Fruit fly (Drosophila melanogaster) whole organism, prepupa: ENCODE data around the gene CG13005.

Source experiments
- CG10631 ChIP-seq: fragments of 200-800 bp; sonication (Bioruptor generic); optimal IDR thresholded peaks from 2 replicates; lab custom pipeline; 2016; ENCODE audit warnings: missing biosample characterization, missing genetic modification characterization
- CG11294 ChIP-seq: fragments of 200-800 bp; sonication (Bioruptor generic); IDR thresholded peaks from 2 replicates; pipeline ENCODE4 v1.3.6; 2022; ENCODE audit warnings: missing biosample characterization, missing genetic modification characterization
- CG11762 ChIP-seq: fragments of 200-800 bp; sonication (Bioruptor generic); optimal IDR thresholded peaks from 3 replicates; lab custom pipeline; 2016; ENCODE audit warnings: missing biosample characterization, missing genetic modification characterization; ENCODE audit not compliant: insufficient read depth
- CG11902 ChIP-seq: fragments of 200-800 bp; sonication (Bioruptor generic); optimal IDR thresholded peaks from 3 replicates; lab custom pipeline; 2016; ENCODE audit warnings: missing biosample characterization, missing genetic modification characterization
- CG15336 ChIP-seq: fragments of 200-800 bp; sonication (Bioruptor generic); IDR thresholded peaks from 2 replicates; pipeline ENCODE4 v1.3.6; 2022; ENCODE audit warnings: missing biosample characterization, missing genetic modification characterization
- CG1621 ChIP-seq: fragments of 200-800 bp; sonication (Bioruptor generic); optimal IDR thresholded peaks from 3 replicates; lab custom pipeline; 2018; ENCODE audit warnings: missing biosample characterization, mild to moderate bottlenecking, missing genetic modification characterization
- CG34406 ChIP-seq: fragments of 200-800 bp; sonication (Bioruptor generic); optimal IDR thresholded peaks from 3 replicates; lab custom pipeline; 2016; ENCODE audit warnings: missing biosample characterization, missing genetic modification characterization
- CG4318 ChIP-seq: fragments of 200-800 bp; sonication (Bioruptor generic); optimal IDR thresholded peaks from 3 replicates; lab custom pipeline; 2017; ENCODE audit warnings: missing biosample characterization, mild to moderate bottlenecking, missing genetic modification characterization
- CG6163 ChIP-seq: fragments of 200-800 bp; sonication (Bioruptor generic); IDR thresholded peaks from 3 replicates; pipeline ENCODE4 v1.3.6; 2022; ENCODE audit warnings: missing biosample characterization, missing genetic modification characterization
- CG6792 ChIP-seq: fragments of 200-800 bp; sonication (Bioruptor generic); optimal IDR thresholded peaks from 3 replicates; lab custom pipeline; 2016; ENCODE audit warnings: missing biosample characterization, missing genetic modification characterization
- CG6808 ChIP-seq: fragments of 200-800 bp; sonication (Bioruptor generic); optimal IDR thresholded peaks from 3 replicates; lab custom pipeline; 2017; ENCODE audit warnings: missing biosample characterization, missing genetic modification characterization, mild to moderate bottlenecking, moderate library complexity, missing genetic modification reagents
- CG6854 ChIP-seq: fragments of 200-800 bp; sonication (Bioruptor generic); optimal IDR thresholded peaks from 2 replicates; lab custom pipeline; 2017; ENCODE audit warnings: missing biosample characterization, mild to moderate bottlenecking, missing genetic modification characterization
- CG7368 ChIP-seq: fragments of 200-800 bp; sonication (Bioruptor generic); optimal IDR thresholded peaks from 3 replicates; lab custom pipeline; 2016; ENCODE audit warnings: missing biosample characterization, missing genetic modification characterization
- CG8119 ChIP-seq: fragments of 200-800 bp; sonication (Bioruptor generic); IDR thresholded peaks from 3 replicates; pipeline ENCODE4 v1.3.6; 2022; ENCODE audit warnings: missing biosample characterization, missing genetic modification characterization
- CG8319 ChIP-seq: fragments of 200-800 bp; sonication (Bioruptor generic); optimal IDR thresholded peaks from 3 replicates; lab custom pipeline; 2016; ENCODE audit warnings: missing biosample characterization, missing genetic modification characterization
- CG8632 ChIP-seq: fragments of 200-800 bp; sonication (Bioruptor generic); optimal IDR thresholded peaks from 3 replicates; lab custom pipeline; 2016; ENCODE audit warnings: missing biosample characterization, missing genetic modification characterization
- CG9139 ChIP-seq: fragments of 200-800 bp; sonication (Bioruptor generic); optimal IDR thresholded peaks from 3 replicates; lab custom pipeline; 2017; ENCODE audit warnings: missing biosample characterization, mild to moderate bottlenecking, missing genetic modification characterization
- Eip78C ChIP-seq: fragments of 200-800 bp; sonication (Bioruptor generic); peaks from one replicate; lab custom pipeline; 2016; ENCODE audit warnings: missing biosample characterization, missing genetic modification characterization
- Eip93F ChIP-seq: fragments of 200-800 bp; sonication (Bioruptor generic); optimal IDR thresholded peaks from 2 replicates; lab custom pipeline; 2016; ENCODE audit warnings: missing biosample characterization, mild to moderate bottlenecking, missing genetic modification characterization
- Ets21C ChIP-seq: fragments of 200-800 bp; sonication (Bioruptor generic); optimal IDR thresholded peaks from 3 replicates; lab custom pipeline; 2016; ENCODE audit warnings: missing biosample characterization, missing genetic modification characterization
- Ets96B ChIP-seq: fragments of 200-800 bp; optimal IDR thresholded peaks from 2 replicates; lab custom pipeline; 2019; ENCODE audit warnings: missing biosample characterization, mild to moderate bottlenecking, missing genetic modification characterization, moderate library complexity
- Gug ChIP-seq: fragments of 200-800 bp; sonication (Bioruptor generic); IDR thresholded peaks from 2 replicates; pipeline ENCODE4 v1.3.6; 2022; ENCODE audit warnings: missing biosample characterization, missing genetic modification characterization
- Hr38 ChIP-seq: sonication (Bioruptor generic); optimal IDR thresholded peaks from 2 replicates; lab custom pipeline; 2016; ENCODE audit warnings: missing biosample characterization, missing genetic modification characterization
- Hr39 ChIP-seq: fragments of 200-800 bp; sonication (Bioruptor generic); optimal IDR thresholded peaks from 2 replicates; lab custom pipeline; 2016; ENCODE audit warnings: missing biosample characterization, missing genetic modification characterization
- Hr4 ChIP-seq: fragments of 200-800 bp; sonication (Bioruptor generic); optimal IDR thresholded peaks from 3 replicates; lab custom pipeline; 2016; ENCODE audit warnings: missing biosample characterization, missing genetic modification characterization
- Met ChIP-seq: fragments of 200-800 bp; sonication (Bioruptor generic); optimal IDR thresholded peaks from 3 replicates; lab custom pipeline; 2016; ENCODE audit warnings: missing biosample characterization, missing genetic modification characterization
- OdsH ChIP-seq: fragments of 200-800 bp; sonication (Bioruptor generic); optimal IDR thresholded peaks from 3 replicates; lab custom pipeline; 2016; ENCODE audit warnings: missing biosample characterization, missing genetic modification characterization
- Smox ChIP-seq: fragments of 200-800 bp; sonication (Bioruptor generic); optimal IDR thresholded peaks from 3 replicates; lab custom pipeline; 2016; ENCODE audit warnings: missing biosample characterization, missing genetic modification characterization
- Sox102F ChIP-seq: fragments of 200-800 bp; sonication (Bioruptor generic); optimal IDR thresholded peaks from 2 replicates; lab custom pipeline; 2016; ENCODE audit warnings: missing biosample characterization, mild to moderate bottlenecking, missing genetic modification characterization
- Sox15 ChIP-seq: fragments of 200-800 bp; sonication (Bioruptor generic); optimal IDR thresholded peaks from 3 replicates; lab custom pipeline; 2016; ENCODE audit warnings: missing biosample characterization, missing genetic modification characterization
- achi ChIP-seq: fragments of 200-800 bp; sonication (Bioruptor generic); optimal IDR thresholded peaks from 3 replicates; lab custom pipeline; 2016; ENCODE audit warnings: missing biosample characterization, missing genetic modification characterization
- acj6 ChIP-seq: fragments of 200-800 bp; sonication (Bioruptor generic); optimal IDR thresholded peaks from 3 replicates; lab custom pipeline; 2016; ENCODE audit warnings: missing biosample characterization, missing genetic modification characterization
- cyc ChIP-seq: fragments of 200-800 bp; sonication (Bioruptor generic); optimal IDR thresholded peaks from 3 replicates; lab custom pipeline; 2016; ENCODE audit warnings: missing biosample characterization, missing genetic modification characterization
- dac ChIP-seq: fragments of 200-800 bp; sonication (Bioruptor generic); optimal IDR thresholded peaks from 2 replicates; lab custom pipeline; 2017; ENCODE audit warnings: missing biosample characterization, mild to moderate bottlenecking, missing genetic modification characterization
- dsx ChIP-seq: fragments of 200-800 bp; optimal IDR thresholded peaks from 3 replicates; lab custom pipeline; 2019; ENCODE audit warnings: missing biosample characterization, mild to moderate bottlenecking, missing genetic modification characterization, moderate library complexity; ENCODE audit not compliant: poor library complexity, severe bottlenecking
- eg ChIP-seq: fragments of 200-800 bp; sonication (Bioruptor generic); IDR thresholded peaks from 3 replicates; pipeline ENCODE4 v1.3.6; 2022; ENCODE audit warnings: missing biosample characterization, missing genetic modification characterization
- esn ChIP-seq: fragments of 200-800 bp; sonication (Bioruptor generic); optimal IDR thresholded peaks from 2 replicates; lab custom pipeline; 2016; ENCODE audit warnings: missing biosample characterization, mild to moderate bottlenecking, missing genetic modification characterization, moderate library complexity
- fd59A ChIP-seq: fragments of 200-800 bp; sonication (Bioruptor generic); optimal IDR thresholded peaks from 2 replicates; lab custom pipeline; 2017; ENCODE audit warnings: missing biosample characterization, mild to moderate bottlenecking, missing genetic modification characterization, missing genetic modification reagents
- fkh ChIP-seq: fragments of 200-800 bp; sonication (Bioruptor generic); optimal IDR thresholded peaks from 3 replicates; lab custom pipeline; 2017; ENCODE audit warnings: missing biosample characterization, mild to moderate bottlenecking, missing genetic modification characterization, moderate library complexity
- lz ChIP-seq: fragments of 200-800 bp; sonication (Bioruptor generic); optimal IDR thresholded peaks from 3 replicates; lab custom pipeline; 2016; ENCODE audit warnings: missing biosample characterization, missing genetic modification characterization
- pdm3 ChIP-seq: fragments of 200-800 bp; sonication (Bioruptor generic); optimal IDR thresholded peaks from 3 replicates; lab custom pipeline; 2016; ENCODE audit warnings: missing biosample characterization, missing genetic modification characterization
- salr ChIP-seq, 2 experiments: fragments of 200-800 bp; sonication (Bioruptor generic); optimal IDR thresholded peaks; 3 replicates each; lab custom pipeline; 2016 to 2018; ENCODE audit warnings: missing biosample characterization in 2 of 2, missing genetic modification characterization in 2 of 2, mild to moderate bottlenecking in 1 of 2
- spab ChIP-seq: fragments of 200-800 bp; sonication (Bioruptor generic); optimal IDR thresholded peaks from 2 replicates; lab custom pipeline; 2017; ENCODE audit warnings: missing biosample characterization, mild to moderate bottlenecking, missing genetic modification characterization, missing genetic modification reagents
- ss ChIP-seq, 2 experiments: fragments of 200-800 bp; sonication (Bioruptor generic); optimal IDR thresholded peaks; 2 replicates in 1 of 2; 3 replicates in 1 of 2; lab custom pipeline; 2017 to 2018; ENCODE audit warnings: mild to moderate bottlenecking in 2 of 2, missing biosample characterization in 2 of 2, missing genetic modification characterization in 2 of 2, moderate library complexity in 1 of 2
- svp ChIP-seq: fragments of 200-800 bp; sonication (Bioruptor generic); peaks from one replicate; lab custom pipeline; 2016; ENCODE audit warnings: missing biosample characterization, missing genetic modification characterization
- topi ChIP-seq: fragments of 200-800 bp; sonication (Bioruptor generic); optimal IDR thresholded peaks from 3 replicates; lab custom pipeline; 2016; ENCODE audit warnings: missing biosample characterization, missing genetic modification characterization
- vri ChIP-seq: fragments of 200-800 bp; sonication (Bioruptor generic); optimal IDR thresholded peaks from 3 replicates; lab custom pipeline; 2016; ENCODE audit warnings: missing biosample characterization, mild to moderate bottlenecking, missing genetic modification characterization

The CG13005 gene

DNA sequence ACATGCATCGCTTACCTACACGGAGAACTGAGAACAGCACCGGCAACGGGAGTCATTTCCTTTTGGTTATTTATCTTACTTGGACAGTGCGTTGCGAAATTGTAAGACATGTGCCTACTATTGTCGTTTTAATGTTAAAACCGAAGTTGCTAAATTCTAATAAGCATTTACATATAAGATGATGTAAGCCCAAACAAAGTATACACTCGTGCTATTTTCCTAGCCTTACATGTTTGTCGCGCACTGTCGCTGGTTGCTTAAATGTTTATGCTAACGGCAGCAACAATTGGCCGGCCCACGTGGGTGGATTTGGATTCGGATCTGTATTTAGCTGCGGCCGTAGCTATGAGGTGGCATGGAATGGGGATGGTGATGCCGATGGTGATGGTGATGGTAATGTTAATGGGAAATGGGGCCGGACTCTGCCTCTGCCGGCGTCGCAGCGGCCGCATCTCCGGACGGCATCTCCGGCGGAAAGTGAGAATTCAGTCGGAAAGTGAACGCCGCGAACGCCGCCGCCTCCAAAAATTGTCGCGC lies 7.8 kb downstream of the CG13005 start, which contains the start of gene CG4829 (continued):
- peak; percentile 45 for TF ChIP-seq esn (GFP tag; lab: Kevin White, UChicago)
- no peak for TF ChIP-seq vri (GFP tag; lab: Kevin White, UChicago)
- TF ChIP-seq Sox15 (GFP tag; lab: Kevin White, UChicago): peak; percentile 18
- TF ChIP-seq CG9139 (GFP tag; lab: Kevin White, UChicago): no peak
- TF ChIP-seq CG11294 (GFP tag; lab: Robert Waterston, UW): no peak
- TF ChIP-seq Gug: peak; percentile 62
- TF ChIP-seq CG6854 (GFP tag; lab: Kevin White, UChicago): no peak
- TF ChIP-seq ss (GFP tag; optimal IDR thresholded peaks at IDR 0.05; lab: Kevin White, UChicago): no peak
- no peak for TF ChIP-seq salr (GFP tag; optimal IDR thresholded peaks at IDR 0.05; lab: Kevin White, UChicago)
- TF ChIP-seq Hr39 (GFP tag; lab: Kevin White, UChicago): peak; percentile 53
- peak; percentile 50 for TF ChIP-seq pdm3 (GFP tag; lab: Kevin White, UChicago)
- TF ChIP-seq CG1621 (tag; lab: Kevin White, UChicago): peak; percentile 19
- peak; percentile 67; the same call in 1 of the 2 replicates for TF ChIP-seq CG15336
- peak; percentile 85 for TF ChIP-seq Eip78C (GFP tag; lab: Kevin White, UChicago)
- peak; percentile 43 for TF ChIP-seq CG11902 (GFP tag; lab: Kevin White, UChicago)
- peak; percentile 14 for TF ChIP-seq dsx
- peak; percentile 64 for TF ChIP-seq topi (GFP tag; lab: Kevin White, UChicago)
- TF ChIP-seq CG4318 (GFP tag; lab: Kevin White, UChicago): no peak
- peak; percentile 63 for TF ChIP-seq cyc (GFP tag; lab: Kevin White, UChicago)
- TF ChIP-seq dac (GFP tag; lab: Kevin White, UChicago): no peak
- peak; percentile 45 for TF ChIP-seq Ets96B (tag; lab: Kevin White, UChicago)
- peak; percentile 19 for TF ChIP-seq CG8319 (GFP tag; lab: Kevin White, UChicago)
- TF ChIP-seq Ets21C (GFP tag; lab: Kevin White, UChicago): peak; percentile 3
- TF ChIP-seq Hr38: no peak
- TF ChIP-seq CG6792: peak; percentile 25
- TF ChIP-seq Hr4 (GFP tag; lab: Kevin White, UChicago): peak; percentile 41
- TF ChIP-seq lz (GFP tag; lab: Kevin White, UChicago): peak; percentile 42
- peak; percentile 5 for TF ChIP-seq CG11762 (GFP tag; lab: Kevin White, UChicago)
- TF ChIP-seq CG8632 (GFP tag; lab: Kevin White, UChicago): peak; percentile 31
- peak; percentile 77 for TF ChIP-seq CG6163 (GFP tag; lab: Robert Waterston, UW)
- TF ChIP-seq Smox (GFP tag; lab: Kevin White, UChicago): no peak
- peak; percentile 65 for TF ChIP-seq svp (GFP tag; lab: Kevin White, UChicago)
- peak; percentile 48 for TF ChIP-seq OdsH (GFP tag; lab: Kevin White, UChicago)
- TF ChIP-seq CG7368 (GFP tag; lab: Kevin White, UChicago): peak; percentile 38
- TF ChIP-seq achi: peak; percentile 35

dm6 chrX:16813226-16813625 lies 9.8 kb downstream of the CG13005 start:
- TF ChIP-seq esn (GFP tag; lab: Kevin White, UChicago) (no peak), CG6163 (GFP tag; lab: Robert Waterston, UW) (no peak), Eip93F (no peak), CG15336 (peak; percentile 15; the same call in 1 of the 2 replicates), CG8632 (GFP tag; lab: Kevin White, UChicago) (peak; percentile 8), eg (GFP tag; lab: Robert Waterston, UW) (no peak), Hr4 (GFP tag; lab: Kevin White, UChicago) (no peak), CG7368 (GFP tag; lab: Kevin White, UChicago) (no peak), CG8319 (GFP tag; lab: Kevin White, UChicago) (no peak), pdm3 (GFP tag; lab: Kevin White, UChicago) (no peak), cyc (GFP tag; lab: Kevin White, UChicago) (no peak), Gug (no peak), CG4318 (GFP tag; lab: Kevin White, UChicago) (no peak), CG10631 (GFP tag; lab: Kevin White, UChicago) (no peak), CG1621 (tag; lab: Kevin White, UChicago) (no peak), CG6808 (GFP tag; lab: Kevin White, UChicago) (no peak), acj6 (GFP tag; lab: Kevin White, UChicago) (no peak), achi (no peak), Eip78C (GFP tag; lab: Kevin White, UChicago) (peak; percentile 47), Ets96B (tag; lab: Kevin White, UChicago) (no peak), Sox102F (GFP tag; lab: Kevin White, UChicago) (no peak), lz (GFP tag; lab: Kevin White, UChicago) (no peak), vri (GFP tag; lab: Kevin White, UChicago) (no peak), spab (no peak), Met (no peak), fd59A (GFP tag; lab: Kevin White, UChicago) (no peak), fkh (GFP tag; lab: Kevin White, UChicago) (no peak), Ets21C (GFP tag; lab: Kevin White, UChicago) (no peak), CG34406 (peak; percentile 13), CG6854 (GFP tag; lab: Kevin White, UChicago) (no peak), CG8119 (GFP tag; lab: Robert Waterston, UW) (peak; percentile 25; the same call in 1 of the 3 replicates)
